Worm (Caenorhabditis elegans) whole organism, early embryonic: ENCODE results near the gene nhr-253.

Source experiments
- B0310.2 ChIP-seq: sonication (generic microtip); optimal IDR thresholded peaks from 2 replicates; lab custom pipeline; 2016; ENCODE audit warnings: mild to moderate bottlenecking, missing genetic modification characterization, missing compliant biosample characterization
- F13C5.2 ChIP-seq: sonication (generic microtip); optimal IDR thresholded peaks from 2 replicates; lab custom pipeline; 2017; ENCODE audit warnings: mild to moderate bottlenecking, missing genetic modification characterization, inconsistent platforms, missing compliant biosample characterization
- aly-1 ChIP-seq: sonication (generic microtip); optimal IDR thresholded peaks from 2 replicates; lab custom pipeline; 2016; ENCODE audit warnings: missing genetic modification characterization, missing compliant biosample characterization
- ama-1 ChIP-seq: fragments of 150-350 bp; optimal IDR thresholded peaks from 2 replicates; lab custom pipeline; 2014
- ceh-13 ChIP-seq: fragments of 200-800 bp; sonication (Bioruptor generic); optimal IDR thresholded peaks from 2 replicates; lab custom pipeline; 2018; ENCODE audit warnings: mild to moderate bottlenecking, missing genetic modification characterization, missing compliant biosample characterization
- ceh-36 ChIP-seq: sonication (generic microtip); optimal IDR thresholded peaks from 2 replicates; lab custom pipeline; 2016; ENCODE audit warnings: missing genetic modification characterization, inconsistent platforms, missing compliant biosample characterization
- ets-7 ChIP-seq: sonication (generic microtip); optimal IDR thresholded peaks from 2 replicates; lab custom pipeline; 2016; ENCODE audit warnings: missing genotype, missing genetic modification characterization, missing compliant biosample characterization
- flt-1 ChIP-seq: fragments of 200-800 bp; sonication (Bioruptor generic); IDR thresholded peaks from 2 replicates; pipeline ENCODE4 v1.3.6; 2022; ENCODE audit warnings: missing genetic modification characterization, missing compliant biosample characterization
- hmbx-1 ChIP-seq: sonication (generic microtip); optimal IDR thresholded peaks from 2 replicates; lab custom pipeline; 2016; ENCODE audit warnings: mild to moderate bottlenecking, missing genetic modification characterization, missing compliant biosample characterization
- hmg-4 ChIP-seq: fragments of 200-800 bp; sonication (Bioruptor generic); optimal IDR thresholded peaks from 2 replicates; lab custom pipeline; 2018; ENCODE audit warnings: mild to moderate bottlenecking, missing genetic modification characterization, missing compliant biosample characterization
- hnd-1 ChIP-seq: sonication (generic microtip); optimal IDR thresholded peaks from 2 replicates; lab custom pipeline; 2016; ENCODE audit warnings: missing genetic modification characterization, missing compliant biosample characterization
- pes-1 ChIP-seq: fragments of 200-800 bp; sonication (Bioruptor generic); IDR thresholded peaks from 2 replicates; pipeline ENCODE4 v1.3.6; 2022; ENCODE audit warnings: missing genetic modification reagents, missing genetic modification characterization, missing compliant biosample characterization
- scrt-1 ChIP-seq: fragments of 200-800 bp; sonication (Bioruptor generic); IDR thresholded peaks from 2 replicates; pipeline ENCODE4 v1.3.6; 2022; ENCODE audit warnings: missing genetic modification characterization, missing compliant biosample characterization
- sea-1 ChIP-seq: fragments of 200-800 bp; sonication (Bioruptor generic); conservative IDR thresholded peaks from 2 replicates; pipeline ENCODE4 v1.3.6; 2022; ENCODE audit warnings: missing genetic modification characterization, missing compliant biosample characterization
- tbx-11 ChIP-seq: fragments of 200-800 bp; sonication (Bioruptor generic); IDR thresholded peaks from 2 replicates; pipeline ENCODE4 v1.3.6; 2022; ENCODE audit warnings: missing genetic modification characterization, missing compliant biosample characterization
- tbx-37 ChIP-seq: fragments of 200-800 bp; sonication (Bioruptor generic); conservative IDR thresholded peaks from 2 replicates; pipeline ENCODE4 v1.3.6; 2022; ENCODE audit warnings: missing genetic modification reagents, missing genetic modification characterization, missing compliant biosample characterization
- tra-4 ChIP-seq: sonication (generic microtip); optimal IDR thresholded peaks from 2 replicates; lab custom pipeline; 2017; ENCODE audit warnings: missing genetic modification characterization, missing compliant biosample characterization

Gene nhr-253

ce11 chrV:439183-439749 lies 42.9 kb downstream of the nhr-253 start:
- TF ChIP-seq ama-1 (lab: Kevin White, UChicago) (no peak), sea-1 (no peak), flt-1 (GFP tag; lab: Robert Waterston, UW) (no peak), tbx-11 (GFP tag; lab: Robert Waterston, UW) (no peak), hmg-4 (no peak)

DNA sequence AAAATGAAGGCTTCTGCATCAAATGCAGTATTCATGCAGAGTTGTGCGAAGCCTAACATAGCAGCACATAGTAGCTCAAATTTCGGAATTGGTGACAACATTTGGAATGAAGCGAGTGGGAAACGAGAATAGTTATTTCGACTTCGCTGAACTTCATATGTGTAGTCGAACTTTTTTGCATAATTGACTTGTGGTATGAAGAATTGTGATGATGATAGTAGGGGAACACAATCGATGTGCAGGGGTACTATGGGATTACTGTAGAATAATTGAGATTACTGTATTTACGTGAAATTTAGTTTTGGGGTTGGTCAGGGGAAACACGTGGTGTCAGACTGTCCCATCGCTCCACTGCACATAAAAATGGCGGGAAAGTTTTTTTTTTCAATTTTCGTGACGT lies 44.5 kb downstream of the nhr-253 start, which contains the start of gene B0554.7:
B0554.7 (minus strand) TSS at position 101 of the 400 bp plus-strand sequence.
- TF ChIP-seq flt-1 (GFP tag; lab: Robert Waterston, UW) = no peak

- TF ChIP-seq flt-1 (GFP tag; lab: Robert Waterston, UW) (no peak), tra-4 (tag; lab: Kevin White, UChicago) (no peak), tbx-11 (GFP tag; lab: Robert Waterston, UW) (no peak), scrt-1 (GFP tag; lab: Robert Waterston, UW) (no peak), ceh-13 (no peak), pes-1 (no peak), B0310.2 (tag; lab: Kevin White, UChicago) (no peak), hmg-4 (no peak), hmbx-1 (tag; lab: Kevin White, UChicago) (no peak), ceh-36 (tag; lab: Kevin White, UChicago) (no peak), ets-7 (tag; lab: Kevin White, UChicago) (no peak), aly-1 (tag; lab: Kevin White, UChicago) (no peak), ama-1 (lab: Kevin White, UChicago) (no peak), F13C5.2 (tag; lab: Kevin White, UChicago) (no peak), tbx-37 (GFP tag; lab: Robert Waterston, UW) (no peak), hnd-1 (no peak), sea-1 (no peak)
These were observed 46.8 kb downstream of the nhr-253 start, which contains the start of gene srh-33 for ce11 chrV:443193-443592. TSS of gene srh-33 (minus strand) at chrV:443293.

ce11 chrV:446574-446973 lies 50.2 kb downstream of the nhr-253 start, which contains the start of gene srh-34:
TSS of gene srh-34 (minus strand) at chrV:446674.
- no peak for TF ChIP-seq B0310.2 (tag; lab: Kevin White, UChicago)
- no peak for TF ChIP-seq sea-1
- TF ChIP-seq ceh-36 (tag; lab: Kevin White, UChicago) = no peak
- no peak for TF ChIP-seq F13C5.2 (tag; lab: Kevin White, UChicago)
- TF ChIP-seq ceh-13 = no peak
- TF ChIP-seq hmbx-1 (tag; lab: Kevin White, UChicago) = no peak
- no peak for TF ChIP-seq tra-4 (tag; lab: Kevin White, UChicago)
- TF ChIP-seq pes-1 = no peak
- TF ChIP-seq hnd-1 = no peak
- no peak for TF ChIP-seq aly-1 (tag; lab: Kevin White, UChicago)
- TF ChIP-seq tbx-37 (GFP tag; lab: Robert Waterston, UW) = no peak
- no peak for TF ChIP-seq tbx-11 (GFP tag; lab: Robert Waterston, UW)

DNA sequence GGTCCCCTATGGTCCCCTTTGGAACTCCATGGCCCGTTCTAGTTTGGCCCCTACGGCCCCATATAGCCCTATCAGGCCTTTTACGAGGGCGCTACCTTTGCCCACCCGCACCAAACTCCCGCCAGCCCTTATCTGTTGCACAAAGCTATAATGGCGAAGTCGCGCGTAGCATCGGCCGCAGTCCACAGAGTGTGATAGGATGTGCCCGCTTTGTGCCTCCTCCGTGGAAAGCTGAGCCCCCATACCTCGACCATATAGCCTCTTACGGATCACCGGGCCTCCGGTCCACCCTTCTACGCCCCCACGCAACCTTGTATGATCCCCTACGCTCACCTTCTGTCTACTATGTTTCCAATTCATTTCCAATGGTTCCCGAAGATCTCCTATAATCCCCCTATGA lies 50.6 kb downstream of the nhr-253 start:
- TF ChIP-seq hnd-1 (no peak), ama-1 (lab: Kevin White, UChicago) (no peak), hmg-4 (peak; percentile 23), hmbx-1 (tag; lab: Kevin White, UChicago) (no peak), tbx-37 (GFP tag; lab: Robert Waterston, UW) (no peak)
